Fruit fly (Drosophila melanogaster) whole organism, embryonic: ENCODE measurements around the gene Alh.
A peak's percentile ranks its signal among the peaks of the same experiment; 100 is the strongest.

Source experiments
- Adf1 ChIP-seq: fragments of 200-800 bp; sonication (Bioruptor generic); IDR thresholded peaks from 2 replicates; pipeline ENCODE4 v1.3.6; 2022; ENCODE audit warnings: missing biosample characterization, missing genetic modification characterization
- CG10209 ChIP-seq: fragments of 200-800 bp; sonication (Bioruptor generic); optimal IDR thresholded peaks from 3 replicates; lab custom pipeline; 2017; ENCODE audit warnings: missing biosample characterization, mild to moderate bottlenecking, missing genetic modification characterization, missing genetic modification reagents
- CG1024 ChIP-seq: fragments of 200-800 bp; sonication (Bioruptor generic); IDR thresholded peaks from 2 replicates; pipeline ENCODE4 v1.3.6; 2022; ENCODE audit warnings: missing biosample characterization, missing genetic modification characterization
- CG11085 ChIP-seq: fragments of 200-800 bp; sonication (Bioruptor generic); IDR thresholded peaks from 2 replicates; pipeline ENCODE4 v1.3.6; 2022; ENCODE audit warnings: missing biosample characterization, missing genetic modification characterization
- CG11723 ChIP-seq: fragments of 200-800 bp; sonication (Bioruptor generic); optimal IDR thresholded peaks from 2 replicates; lab custom pipeline; 2017; ENCODE audit warnings: missing biosample characterization, mild to moderate bottlenecking, missing genetic modification characterization
- CG14050 ChIP-seq: fragments of 200-800 bp; sonication (Bioruptor generic); IDR thresholded peaks from 3 replicates; pipeline ENCODE4 v1.3.6; 2022; ENCODE audit warnings: missing biosample characterization, missing genetic modification characterization
- CG14441 ChIP-seq: fragments of 200-800 bp; sonication (Bioruptor generic); IDR thresholded peaks from 2 replicates; pipeline ENCODE4 v1.3.6; 2022; ENCODE audit warnings: missing biosample characterization, missing genetic modification characterization
- CG17385 ChIP-seq: fragments of 200-800 bp; sonication (Bioruptor generic); optimal IDR thresholded peaks from 3 replicates; lab custom pipeline; 2018; ENCODE audit warnings: missing biosample characterization, mild to moderate bottlenecking, missing genetic modification characterization
- CG17802 ChIP-seq: fragments of 200-800 bp; sonication (Bioruptor generic); optimal IDR thresholded peaks from 2 replicates; lab custom pipeline; 2018; ENCODE audit warnings: missing biosample characterization, mild to moderate bottlenecking, missing genetic modification characterization, moderate library complexity
- CG18011 ChIP-seq: fragments of 200-800 bp; sonication (Bioruptor generic); optimal IDR thresholded peaks from 2 replicates; lab custom pipeline; 2017; ENCODE audit warnings: missing biosample characterization, missing genetic modification characterization, mild to moderate bottlenecking, moderate library complexity, missing genotype
- CG1832 ChIP-seq: fragments of 200-800 bp; sonication (Bioruptor generic); optimal IDR thresholded peaks from 2 replicates; lab custom pipeline; 2017; ENCODE audit warnings: missing biosample characterization, mild to moderate bottlenecking, missing genetic modification characterization, inconsistent platforms
- CG18476 ChIP-seq: fragments of 200-800 bp; sonication (Bioruptor generic); optimal IDR thresholded peaks from 2 replicates; lab custom pipeline; 2016; ENCODE audit warnings: missing biosample characterization, mild to moderate bottlenecking, missing genetic modification characterization
- CG2875 ChIP-seq: fragments of 200-800 bp; sonication (Bioruptor generic); optimal IDR thresholded peaks from 2 replicates; lab custom pipeline; 2017; ENCODE audit warnings: missing biosample characterization, mild to moderate bottlenecking, missing genetic modification characterization, missing genetic modification reagents
- CG4282 ChIP-seq: fragments of 200-800 bp; sonication (Bioruptor generic); optimal IDR thresholded peaks from 2 replicates; lab custom pipeline; 2016; ENCODE audit warnings: missing biosample characterization, missing genetic modification characterization
- CG4328 ChIP-seq: fragments of 200-800 bp; sonication (Bioruptor generic); optimal IDR thresholded peaks from 3 replicates; lab custom pipeline; 2017; ENCODE audit warnings: missing biosample characterization, missing genetic modification reagents, missing genetic modification characterization
- CG4820 ChIP-seq: fragments of 200-800 bp; sonication (Bioruptor generic); optimal IDR thresholded peaks from 3 replicates; lab custom pipeline; 2016; ENCODE audit warnings: missing biosample characterization, missing genetic modification characterization
- CG5245 ChIP-seq: fragments of 200-800 bp; sonication (Bioruptor generic); optimal IDR thresholded peaks from 3 replicates; lab custom pipeline; 2016; ENCODE audit warnings: missing biosample characterization, missing genetic modification characterization
- CG6854 ChIP-seq: fragments of 200-800 bp; sonication (Bioruptor generic); optimal IDR thresholded peaks from 3 replicates; lab custom pipeline; 2017; ENCODE audit warnings: missing biosample characterization, mild to moderate bottlenecking, missing genetic modification characterization
- CG7987 ChIP-seq: fragments of 200-800 bp; sonication (Bioruptor generic); optimal IDR thresholded peaks from 2 replicates; lab custom pipeline; 2018; ENCODE audit warnings: missing biosample characterization, mild to moderate bottlenecking, missing genetic modification characterization, moderate library complexity
- CG8388 ChIP-seq: fragments of 200-800 bp; sonication (Bioruptor generic); optimal IDR thresholded peaks from 2 replicates; lab custom pipeline; 2019; ENCODE audit warnings: missing biosample characterization, mild to moderate bottlenecking, missing genetic modification characterization, moderate library complexity
- CG9215 ChIP-seq: fragments of 200-800 bp; sonication (Bioruptor generic); IDR thresholded peaks from 2 replicates; pipeline ENCODE4 v1.3.6; 2022; ENCODE audit warnings: missing biosample characterization, missing genetic modification characterization
- CTCF ChIP-seq: fragments of 200-800 bp; sonication (Bioruptor generic); optimal IDR thresholded peaks from 2 replicates; lab custom pipeline; 2017; ENCODE audit warnings: missing biosample characterization, mild to moderate bottlenecking, missing genetic modification characterization, moderate library complexity
- Chrac-16 ChIP-seq: fragments of 200-800 bp; sonication (Bioruptor generic); optimal IDR thresholded peaks from 3 replicates; lab custom pipeline; 2016; ENCODE audit warnings: missing biosample characterization, missing genetic modification characterization
- Doc3 ChIP-seq: fragments of 200-800 bp; sonication (Bioruptor generic); IDR thresholded peaks from 3 replicates; pipeline ENCODE4 v1.3.6; 2022; ENCODE audit warnings: missing biosample characterization, missing genetic modification characterization; ENCODE audit not compliant: partially characterized antibody
- ERR ChIP-seq: fragments of 200-800 bp; sonication (Bioruptor generic); optimal IDR thresholded peaks from 2 replicates; lab custom pipeline; 2016; ENCODE audit warnings: missing biosample characterization, missing genetic modification characterization
- Ets97D ChIP-seq: fragments of 200-800 bp; sonication (Bioruptor generic); optimal IDR thresholded peaks from 3 replicates; lab custom pipeline; 2016; ENCODE audit warnings: missing biosample characterization, missing genetic modification characterization
- Fer1 ChIP-seq: fragments of 200-800 bp; sonication (Bioruptor generic); optimal IDR thresholded peaks from 2 replicates; lab custom pipeline; 2017; ENCODE audit warnings: missing biosample characterization, mild to moderate bottlenecking, missing genetic modification characterization
- HmgD ChIP-seq: fragments of 200-800 bp; sonication (Bioruptor generic); optimal IDR thresholded peaks from 3 replicates; lab custom pipeline; 2016; ENCODE audit warnings: missing biosample characterization, missing genetic modification characterization
- Hr51 ChIP-seq, 2 experiments: fragments of 200-800 bp; sonication (Bioruptor generic); optimal IDR thresholded peaks; 2 replicates in 1 of 2; 3 replicates in 1 of 2; lab custom pipeline; 2016 to 2018; ENCODE audit warnings: missing biosample characterization in 2 of 2, missing genetic modification characterization in 2 of 2, mild to moderate bottlenecking in 1 of 2, moderate library complexity in 1 of 2
- Hsf ChIP-seq: fragments of 200-800 bp; sonication (Bioruptor generic); optimal IDR thresholded peaks from 3 replicates; lab custom pipeline; 2016; ENCODE audit warnings: missing biosample characterization, missing genetic modification characterization
- Kr ChIP-seq: fragments of 200-800 bp; sonication (Bioruptor generic); optimal IDR thresholded peaks from 2 replicates; lab custom pipeline; 2017; ENCODE audit warnings: missing biosample characterization, mild to moderate bottlenecking, missing genetic modification characterization
- Mad ChIP-seq: fragments of 200-800 bp; sonication (Bioruptor generic); optimal IDR thresholded peaks from 2 replicates; lab custom pipeline; 2016; ENCODE audit warnings: missing biosample characterization, missing genetic modification characterization
- Med ChIP-seq: fragments of 200-800 bp; sonication (Bioruptor generic); peaks from one replicate; lab custom pipeline; 2016; ENCODE audit warnings: missing biosample characterization, missing genetic modification characterization, mild to moderate bottlenecking, inconsistent platforms, moderate library complexity
- Rx ChIP-seq: fragments of 200-800 bp; sonication (Bioruptor generic); IDR thresholded peaks from 2 replicates; pipeline ENCODE4 v1.3.6; 2022; ENCODE audit warnings: missing biosample characterization, missing genetic modification characterization
- Vsx1 ChIP-seq: fragments of 200-800 bp; sonication (Bioruptor generic); optimal IDR thresholded peaks from 2 replicates; lab custom pipeline; 2017; ENCODE audit warnings: missing biosample characterization, mild to moderate bottlenecking, missing genetic modification characterization, missing genetic modification reagents
- abd-A ChIP-seq: fragments of 200-800 bp; sonication (Bioruptor generic); optimal IDR thresholded peaks from 3 replicates; lab custom pipeline; 2019; ENCODE audit warnings: missing biosample characterization, mild to moderate bottlenecking, missing genetic modification characterization, moderate library complexity
- bbx ChIP-seq: fragments of 200-800 bp; sonication (Bioruptor generic); IDR thresholded peaks from 2 replicates; pipeline ENCODE4 v1.3.6; 2022; ENCODE audit warnings: missing biosample characterization, missing genetic modification characterization; ENCODE audit not compliant: partially characterized antibody
- bigmax ChIP-seq: fragments of 200-800 bp; sonication (Bioruptor generic); optimal IDR thresholded peaks from 2 replicates; lab custom pipeline; 2018; ENCODE audit warnings: missing biosample characterization, mild to moderate bottlenecking, missing genetic modification characterization
- bowl ChIP-seq: fragments of 200-800 bp; sonication (Bioruptor generic); IDR thresholded peaks from 2 replicates; pipeline ENCODE4 v1.3.6; 2022; ENCODE audit warnings: missing biosample characterization, missing genetic modification characterization
- cg ChIP-seq: fragments of 200-800 bp; sonication (Bioruptor generic); optimal IDR thresholded peaks from 3 replicates; lab custom pipeline; 2019; ENCODE audit warnings: missing biosample characterization, mild to moderate bottlenecking, missing genetic modification characterization, moderate library complexity
- fu2 ChIP-seq: fragments of 200-800 bp; sonication (Bioruptor generic); optimal IDR thresholded peaks from 2 replicates; lab custom pipeline; 2016; ENCODE audit warnings: missing biosample characterization, missing genetic modification characterization
- gce ChIP-seq: fragments of 200-800 bp; sonication (Bioruptor generic); IDR thresholded peaks from 3 replicates; pipeline ENCODE4 v1.3.6; 2022; ENCODE audit warnings: missing biosample characterization, missing genetic modification characterization
- h ChIP-seq: fragments of >200 bp; optimal IDR thresholded peaks from 2 replicates; lab custom pipeline; 2017
- hkb ChIP-seq, 2 experiments: fragments of 200-800 bp in 1 of 2; fragments of >200 bp in 1 of 2; sonication (Bioruptor generic) in 1 of 2; IDR thresholded peaks in 1 of 2; optimal IDR thresholded peaks in 1 of 2; 2 replicates each; pipeline versions ENCODE4 v1.3.6 to Lab custom; 2017 to 2022; ENCODE audit warnings: missing biosample characterization in 1 of 2, missing genetic modification characterization in 1 of 2
- jing ChIP-seq: fragments of 200-800 bp; sonication (Bioruptor generic); optimal IDR thresholded peaks from 2 replicates; lab custom pipeline; 2018; ENCODE audit warnings: missing biosample characterization, mild to moderate bottlenecking, missing genetic modification characterization
- ken ChIP-seq: fragments of 200-800 bp; sonication (Bioruptor generic); IDR thresholded peaks from 3 replicates; pipeline ENCODE4 v1.3.6; 2022; ENCODE audit warnings: missing biosample characterization, missing genetic modification characterization
- oc ChIP-seq: fragments of 200-800 bp; sonication (Bioruptor generic); optimal IDR thresholded peaks from 2 replicates; lab custom pipeline; 2018; ENCODE audit warnings: missing biosample characterization, mild to moderate bottlenecking, missing genetic modification characterization, moderate library complexity
- pho ChIP-seq: fragments of 200-800 bp; sonication (Bioruptor generic); optimal IDR thresholded peaks from 2 replicates; lab custom pipeline; 2016; ENCODE audit warnings: missing biosample characterization, missing genetic modification characterization
- slbo ChIP-seq: fragments of 200-800 bp; sonication (Bioruptor generic); IDR thresholded peaks from 2 replicates; pipeline ENCODE4 v1.3.6; 2022; ENCODE audit warnings: missing biosample characterization, missing genetic modification characterization
- stc ChIP-seq: fragments of 200-800 bp; sonication (Bioruptor generic); IDR thresholded peaks from 2 replicates; pipeline ENCODE4 v1.3.6; 2022; ENCODE audit warnings: missing biosample characterization, missing genetic modification characterization
- vfl ChIP-seq: fragments of 200-800 bp; sonication (Bioruptor generic); optimal IDR thresholded peaks from 2 replicates; lab custom pipeline; 2016; ENCODE audit warnings: missing biosample characterization, missing genetic modification characterization
- vvl ChIP-seq: fragments of 200-800 bp; sonication (Bioruptor generic); IDR thresholded peaks from 2 replicates; pipeline ENCODE4 v1.3.6; 2022; ENCODE audit warnings: missing biosample characterization, missing genetic modification characterization

The Alh gene

DNA sequence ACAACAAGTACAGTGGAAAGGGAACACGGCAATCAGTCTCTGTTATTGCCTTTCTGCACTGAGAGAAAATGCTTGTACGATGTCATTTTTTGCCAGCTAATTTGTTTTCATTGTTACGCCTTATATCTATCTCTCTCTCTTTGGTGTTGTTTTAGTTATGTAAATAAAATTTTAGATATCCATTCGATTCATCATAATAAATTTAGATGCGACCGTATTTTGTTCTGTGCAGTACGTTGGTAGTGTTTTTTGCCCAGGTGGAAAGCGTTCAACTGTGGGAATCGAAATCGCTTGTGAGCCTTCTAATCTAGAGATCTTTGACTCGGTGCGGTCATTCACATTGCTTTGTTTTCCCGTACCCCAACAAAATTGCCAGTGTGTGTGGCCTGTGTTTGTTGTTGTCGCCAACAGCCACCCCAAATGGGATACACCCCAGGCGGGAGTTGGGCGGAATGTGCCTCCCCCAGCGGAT is 48.2 kb downstream of the Alh start (continued):
- TF ChIP-seq Hsf (GFP tag; lab: Kevin White, UChicago) (peak; percentile 91), CG18476 (peak; percentile 89), Kr (GFP tag; lab: Kevin White, UChicago) (no peak), CG11723 (GFP tag; lab: Kevin White, UChicago) (peak; percentile 85), CG7987 (GFP tag; lab: Kevin White, UChicago) (peak; percentile 77), slbo (GFP tag; lab: Robert Waterston, UW) (no peak), CG18011 (peak; percentile 62), h (lab: Kevin White, UChicago) (no peak), abd-A (tag; lab: Kevin White, UChicago) (peak; percentile 0), bigmax (GFP tag; lab: Kevin White, UChicago) (no peak), CG1024 (no peak), Med (peak; percentile 99), oc (tag; lab: Kevin White, UChicago) (peak; percentile 87), CG9215 (no peak), Rx (GFP tag; lab: Robert Waterston, UW) (no peak), HmgD (GFP tag; lab: Kevin White, UChicago) (peak; percentile 54), CG11085 (no peak), ERR (GFP tag; lab: Kevin White, UChicago) (peak; percentile 92), CTCF (peak; percentile 64), CG4820 (GFP tag; lab: Kevin White, UChicago) (peak; percentile 88), gce (GFP tag; lab: Robert Waterston, UW) (no peak), Ets97D (GFP tag; lab: Kevin White, UChicago) (peak; percentile 71), Fer1 (GFP tag; lab: Kevin White, UChicago) (peak; percentile 94), CG4328 (peak; percentile 57), vfl (GFP tag; lab: Kevin White, UChicago) (peak; percentile 76), bbx (no peak), Adf1 (GFP tag; lab: Robert Waterston, UW) (no peak), Chrac-16 (GFP tag; lab: Kevin White, UChicago) (peak; percentile 88), Mad (GFP tag; lab: Kevin White, UChicago) (peak; percentile 86), vvl (GFP tag; lab: Robert Waterston, UW) (no peak), cg (GFP tag; lab: Kevin White, UChicago) (no peak), Hr51 (GFP tag; optimal IDR thresholded peaks at IDR 0.05; lab: Kevin White, UChicago) (peak; percentile 75 to 90), CG17802 (tag; lab: Kevin White, UChicago) (peak; percentile 62), ken (no peak), CG4282 (GFP tag; lab: Kevin White, UChicago) (peak; percentile 78), stc (no peak), hkb (optimal IDR thresholded peaks at IDR 0.05; lab: Kevin White, UChicago) (no peak), hkb (GFP tag; IDR thresholded peaks at IDR 0.05; lab: Robert Waterston, UW) (no peak), Vsx1 (GFP tag; lab: Kevin White, UChicago) (peak; percentile 85), CG2875 (peak; percentile 75), CG5245 (peak; percentile 91), Doc3 (no peak), CG10209 (peak; percentile 90), pho (peak; percentile 89), CG17385 (GFP tag; lab: Kevin White, UChicago) (peak; percentile 86), CG14050 (no peak), CG6854 (peak; percentile 90), CG14441 (GFP tag; lab: Robert Waterston, UW) (no peak), CG8388 (GFP tag; lab: Kevin White, UChicago) (peak; percentile 84), bowl (GFP tag; lab: Robert Waterston, UW) (no peak), CG1832 (no peak), jing (GFP tag; lab: Kevin White, UChicago) (no peak), fu2 (GFP tag; lab: Kevin White, UChicago) (peak; percentile 91)
